Fruit fly (Drosophila melanogaster) whole organism, embryonic: ENCODE results near the gene Gnmt.

Source experiments
- Abd-B ChIP-seq: fragments of 200-800 bp; sonication (Bioruptor generic); optimal IDR thresholded peaks from 2 replicates; lab custom pipeline; 2018; ENCODE audit warnings: missing biosample characterization, mild to moderate bottlenecking, missing genetic modification characterization, moderate library complexity
- Awh ChIP-seq: fragments of 200-800 bp; sonication (Bioruptor generic); IDR thresholded peaks from 2 replicates; pipeline ENCODE4, ENCODE4 v1.3.6; 2022; ENCODE audit warnings: missing biosample characterization, missing genetic modification characterization
- B-H1 ChIP-seq: fragments of 200-800 bp; sonication (Bioruptor generic); IDR thresholded peaks from 3 replicates; pipeline ENCODE4 v1.3.6; 2022; ENCODE audit warnings: missing biosample characterization, missing genetic modification characterization
- B-H2 ChIP-seq: fragments of 200-800 bp; sonication (Bioruptor generic); optimal IDR thresholded peaks from 2 replicates; lab custom pipeline; 2018; ENCODE audit warnings: missing biosample characterization, mild to moderate bottlenecking, missing genetic modification characterization
- CG10321 ChIP-seq: fragments of 200-800 bp; sonication (Bioruptor generic); IDR thresholded peaks from 2 replicates; pipeline ENCODE4 v1.3.6; 2022; ENCODE audit warnings: missing biosample characterization, missing genetic modification characterization
- CG11247 ChIP-seq: fragments of 200-800 bp; sonication (Bioruptor generic); IDR thresholded peaks from 2 replicates; pipeline ENCODE4 v1.3.6; 2022; ENCODE audit warnings: missing biosample characterization, missing genetic modification characterization
- CG11504 ChIP-seq: fragments of 200-800 bp; sonication (Bioruptor generic); optimal IDR thresholded peaks from 3 replicates; lab custom pipeline; 2019; ENCODE audit warnings: missing biosample characterization, mild to moderate bottlenecking, missing genetic modification characterization, moderate library complexity
- CG15269 ChIP-seq: fragments of 200-800 bp; sonication (Bioruptor generic); optimal IDR thresholded peaks from 2 replicates; lab custom pipeline; 2018; ENCODE audit warnings: missing biosample characterization, mild to moderate bottlenecking, missing genetic modification characterization, moderate library complexity
- CG17359 ChIP-seq: fragments of 200-800 bp; sonication (Bioruptor generic); optimal IDR thresholded peaks from 3 replicates; lab custom pipeline; 2018; ENCODE audit warnings: missing biosample characterization, mild to moderate bottlenecking, missing genetic modification characterization, moderate library complexity
- CG17829 ChIP-seq: fragments of 200-800 bp; optimal IDR thresholded peaks from 2 replicates; lab custom pipeline; 2019; ENCODE audit warnings: missing biosample characterization, mild to moderate bottlenecking, missing genetic modification characterization, moderate library complexity
- CG2120 ChIP-seq: fragments of 200-800 bp; sonication (Bioruptor generic); optimal IDR thresholded peaks from 3 replicates; lab custom pipeline; 2016; ENCODE audit warnings: missing biosample characterization, missing genetic modification characterization
- CG2712 ChIP-seq: fragments of 200-800 bp; optimal IDR thresholded peaks from 3 replicates; lab custom pipeline; 2019; ENCODE audit warnings: missing biosample characterization, mild to moderate bottlenecking, missing genetic modification characterization, moderate library complexity
- CG34224 ChIP-seq: fragments of 200-800 bp; sonication (Bioruptor generic); IDR thresholded peaks from 3 replicates; pipeline ENCODE4 v1.3.6; 2022; ENCODE audit warnings: missing biosample characterization, missing genetic modification characterization; ENCODE audit not compliant: partially characterized antibody
- CG34376 ChIP-seq: fragments of 200-800 bp; sonication (Bioruptor generic); optimal IDR thresholded peaks from 2 replicates; lab custom pipeline; 2018; ENCODE audit warnings: missing biosample characterization, mild to moderate bottlenecking, missing genetic modification characterization
- CG4282 ChIP-seq: fragments of 200-800 bp; sonication (Bioruptor generic); optimal IDR thresholded peaks from 2 replicates; lab custom pipeline; 2016; ENCODE audit warnings: missing biosample characterization, missing genetic modification characterization
- CG4404 ChIP-seq: fragments of 200-800 bp; sonication (Bioruptor generic); IDR thresholded peaks from 2 replicates; pipeline ENCODE4 v1.3.6; 2022; ENCODE audit warnings: missing biosample characterization, missing genetic modification characterization
- CG4424 ChIP-seq: fragments of 200-800 bp; sonication (Bioruptor generic); optimal IDR thresholded peaks from 3 replicates; lab custom pipeline; 2016; ENCODE audit warnings: missing biosample characterization, missing genetic modification characterization
- CG6689 ChIP-seq: fragments of 200-800 bp; sonication (Bioruptor generic); IDR thresholded peaks from 2 replicates; pipeline ENCODE4 v1.3.6; 2022; ENCODE audit warnings: missing biosample characterization, missing genetic modification characterization
- CG6813 ChIP-seq: fragments of 200-800 bp; sonication (Bioruptor generic); optimal IDR thresholded peaks from 2 replicates; lab custom pipeline; 2017; ENCODE audit warnings: missing biosample characterization, missing genetic modification characterization, mild to moderate bottlenecking, moderate library complexity, missing genetic modification reagents
- CG7786 ChIP-seq: fragments of 200-800 bp; sonication (Bioruptor generic); optimal IDR thresholded peaks from 2 replicates; lab custom pipeline; 2016; ENCODE audit warnings: missing biosample characterization, missing genetic modification characterization
- CG9797 ChIP-seq: fragments of 200-800 bp; sonication (Bioruptor generic); optimal IDR thresholded peaks from 3 replicates; lab custom pipeline; 2018; ENCODE audit warnings: missing biosample characterization, mild to moderate bottlenecking, missing genetic modification characterization
- CG9817 ChIP-seq: fragments of 200-800 bp; sonication (Bioruptor generic); optimal IDR thresholded peaks from 2 replicates; lab custom pipeline; 2018; ENCODE audit warnings: missing biosample characterization, mild to moderate bottlenecking, missing genetic modification characterization, moderate library complexity
- CTCF ChIP-seq: fragments of 200-800 bp; sonication (Bioruptor generic); optimal IDR thresholded peaks from 2 replicates; lab custom pipeline; 2017; ENCODE audit warnings: missing biosample characterization, mild to moderate bottlenecking, missing genetic modification characterization, moderate library complexity
- CoRest ChIP-seq: fragments of 200-800 bp; sonication (Bioruptor generic); optimal IDR thresholded peaks from 3 replicates; lab custom pipeline; 2018; ENCODE audit warnings: missing biosample characterization, mild to moderate bottlenecking, missing genetic modification characterization, moderate library complexity
- Dad ChIP-seq: fragments of 200-800 bp; sonication (Bioruptor generic); optimal IDR thresholded peaks from 3 replicates; lab custom pipeline; 2016; ENCODE audit warnings: missing biosample characterization, missing genetic modification characterization
- Dll ChIP-seq: fragments of 200-800 bp; sonication (Bioruptor generic); IDR thresholded peaks from 4 replicates; pipeline ENCODE4 v1.3.6; 2022; ENCODE audit warnings: missing biosample characterization, missing genetic modification characterization; ENCODE audit not compliant: partially characterized antibody
- Dp ChIP-seq: fragments of 200-800 bp; sonication (Bioruptor generic); optimal IDR thresholded peaks from 2 replicates; lab custom pipeline; 2018; ENCODE audit warnings: missing biosample characterization, mild to moderate bottlenecking, missing genetic modification characterization, moderate library complexity
- ERR ChIP-seq: fragments of 200-800 bp; sonication (Bioruptor generic); optimal IDR thresholded peaks from 2 replicates; lab custom pipeline; 2016; ENCODE audit warnings: missing biosample characterization, missing genetic modification characterization
- Eip74EF ChIP-seq, 2 experiments: fragments of 200-800 bp in 1 of 2; fragments of >200 bp in 1 of 2; sonication (Bioruptor generic) in 1 of 2; optimal IDR thresholded peaks; 2 replicates each; lab custom pipeline; 2017 to 2019; ENCODE audit warnings: missing biosample characterization in 2 of 2, missing genetic modification characterization in 2 of 2, mild to moderate bottlenecking in 1 of 2, moderate library complexity in 1 of 2
- Gsc ChIP-seq: fragments of 200-800 bp; sonication (Bioruptor generic); IDR thresholded peaks from 2 replicates; pipeline ENCODE4 v1.3.6; 2022; ENCODE audit warnings: missing biosample characterization, missing genetic modification characterization
- HmgZ ChIP-seq: fragments of 200-800 bp; sonication (Bioruptor generic); optimal IDR thresholded peaks from 2 replicates; lab custom pipeline; 2018; ENCODE audit warnings: missing biosample characterization, mild to moderate bottlenecking, missing genetic modification characterization
- Kr ChIP-seq: fragments of 200-800 bp; sonication (Bioruptor generic); optimal IDR thresholded peaks from 2 replicates; lab custom pipeline; 2017; ENCODE audit warnings: missing biosample characterization, mild to moderate bottlenecking, missing genetic modification characterization
- MBD-R2 ChIP-seq: fragments of 200-800 bp; sonication (Bioruptor generic); IDR thresholded peaks from 2 replicates; pipeline ENCODE4 v1.3.6; 2022; ENCODE audit warnings: missing biosample characterization, missing genetic modification characterization
- Pdp1 ChIP-seq, 2 experiments: fragments of 200-800 bp; sonication (Bioruptor generic); optimal IDR thresholded peaks; 3 replicates each; lab custom pipeline; 2016; ENCODE audit warnings: missing biosample characterization in 2 of 2, missing genetic modification characterization in 2 of 2, mild to moderate bottlenecking in 1 of 2, moderate library complexity in 1 of 2
- Ptx1 ChIP-seq: fragments of 200-800 bp; sonication (Bioruptor generic); IDR thresholded peaks from 2 replicates; pipeline ENCODE4 v1.3.6; 2022; ENCODE audit warnings: missing biosample characterization, missing genetic modification characterization
- Sox100B ChIP-seq: fragments of 200-800 bp; sonication (Bioruptor generic); optimal IDR thresholded peaks from 3 replicates; lab custom pipeline; 2018; ENCODE audit warnings: missing biosample characterization, mild to moderate bottlenecking, missing genetic modification characterization
- Sry-δ ChIP-seq: fragments of 200-800 bp; sonication (Bioruptor generic); optimal IDR thresholded peaks from 2 replicates; lab custom pipeline; 2016; ENCODE audit warnings: missing biosample characterization, missing genetic modification characterization
- Vsx1 ChIP-seq: fragments of 200-800 bp; sonication (Bioruptor generic); optimal IDR thresholded peaks from 2 replicates; lab custom pipeline; 2017; ENCODE audit warnings: missing biosample characterization, mild to moderate bottlenecking, missing genetic modification characterization, missing genetic modification reagents
- abd-A ChIP-seq: fragments of 200-800 bp; sonication (Bioruptor generic); optimal IDR thresholded peaks from 3 replicates; lab custom pipeline; 2019; ENCODE audit warnings: missing biosample characterization, mild to moderate bottlenecking, missing genetic modification characterization, moderate library complexity
- az2 ChIP-seq: fragments of 200-800 bp; sonication (Bioruptor generic); optimal IDR thresholded peaks from 3 replicates; lab custom pipeline; 2016; ENCODE audit warnings: missing biosample characterization, missing genetic modification characterization
- br ChIP-seq: fragments of >200 bp; optimal IDR thresholded peaks from 2 replicates; lab custom pipeline; 2017
- cato ChIP-seq: fragments of 200-800 bp; sonication (Bioruptor generic); optimal IDR thresholded peaks from 2 replicates; lab custom pipeline; 2016; ENCODE audit warnings: missing biosample characterization, missing genetic modification characterization, borderline replicate concordance
- dan ChIP-seq: fragments of 200-800 bp; sonication (Bioruptor generic); IDR thresholded peaks from 2 replicates; pipeline ENCODE4 v1.3.6; 2022; ENCODE audit warnings: missing biosample characterization, missing genetic modification characterization
- dpn ChIP-seq, 2 experiments: fragments of 200-800 bp; sonication (Bioruptor generic); optimal IDR thresholded peaks; 3 replicates each; lab custom pipeline; 2016; ENCODE audit warnings: missing biosample characterization in 2 of 2, missing genetic modification characterization in 2 of 2
- ewg ChIP-seq: fragments of 200-800 bp; sonication (Bioruptor generic); optimal IDR thresholded peaks from 3 replicates; lab custom pipeline; 2017; ENCODE audit warnings: mild to moderate bottlenecking, missing biosample characterization, missing genetic modification reagents, missing genetic modification characterization
- gsb-n ChIP-seq: fragments of 200-800 bp; sonication (Bioruptor generic); optimal IDR thresholded peaks from 3 replicates; lab custom pipeline; 2018; ENCODE audit warnings: missing biosample characterization, mild to moderate bottlenecking, missing genetic modification characterization
- h ChIP-seq: fragments of >200 bp; optimal IDR thresholded peaks from 2 replicates; lab custom pipeline; 2017
- knrl ChIP-seq: fragments of 200-800 bp; sonication (Bioruptor generic); IDR thresholded peaks from 3 replicates; pipeline ENCODE4 v1.3.6; 2022; ENCODE audit warnings: missing biosample characterization, missing genetic modification characterization; ENCODE audit not compliant: partially characterized antibody
- nerfin-2 ChIP-seq: fragments of 200-800 bp; sonication (Bioruptor generic); IDR thresholded peaks from 2 replicates; pipeline ENCODE4 v1.3.6; 2022; ENCODE audit warnings: missing biosample characterization, missing genetic modification characterization; ENCODE audit not compliant: partially characterized antibody
- shn ChIP-seq: fragments of 200-800 bp; sonication (Bioruptor generic); optimal IDR thresholded peaks from 3 replicates; lab custom pipeline; 2016; ENCODE audit warnings: missing biosample characterization, missing genetic modification characterization
- slou ChIP-seq: fragments of 200-800 bp; sonication (Bioruptor generic); optimal IDR thresholded peaks from 3 replicates; lab custom pipeline; 2016; ENCODE audit warnings: missing biosample characterization, missing genetic modification characterization
- vvl ChIP-seq: fragments of 200-800 bp; sonication (Bioruptor generic); IDR thresholded peaks from 2 replicates; pipeline ENCODE4 v1.3.6; 2022; ENCODE audit warnings: missing biosample characterization, missing genetic modification characterization

The Gnmt gene

dm6 chr3R:12723759-12724158, 49.4 kb downstream of the Gnmt start (continued):
- peak; percentile 25 for TF ChIP-seq B-H2 (GFP tag; lab: Kevin White, UChicago)
- no peak for TF ChIP-seq Dad (GFP tag; lab: Kevin White, UChicago)
- TF ChIP-seq slou, result no peak
- TF ChIP-seq cato (GFP tag; lab: Kevin White, UChicago), result no peak
- peak; percentile 33 for TF ChIP-seq CG11504 (tag; lab: Kevin White, UChicago)
- TF ChIP-seq CG2712, result peak; percentile 18
- peak; percentile 18 for TF ChIP-seq CG17829
- TF ChIP-seq CG34376 (GFP tag; lab: Kevin White, UChicago), result no peak
- TF ChIP-seq h (lab: Kevin White, UChicago), result no peak
- no peak for TF ChIP-seq CG4282 (GFP tag; lab: Kevin White, UChicago)
- no peak for TF ChIP-seq ERR
- no peak for TF ChIP-seq knrl (GFP tag; lab: Robert Waterston, UW)
- no peak for TF ChIP-seq Sry-δ (GFP tag; lab: Kevin White, UChicago)
- no peak for TF ChIP-seq MBD-R2 (GFP tag; lab: Robert Waterston, UW)
- no peak for TF ChIP-seq CG6813 (GFP tag; lab: Kevin White, UChicago)
- no peak for TF ChIP-seq Kr (GFP tag; lab: Kevin White, UChicago)
- peak; percentile 36 for TF ChIP-seq CG15269
- TF ChIP-seq HmgZ, result peak; percentile 2
- no peak for TF ChIP-seq CG9817 (tag; lab: Kevin White, UChicago)
- TF ChIP-seq br, result no peak
- peak; percentile 65 for TF ChIP-seq abd-A
- TF ChIP-seq CG11247 (GFP tag; lab: Robert Waterston, UW), result 0 out of 2 replicates have a peak, but pooled peaks have one; percentile 27
- no peak for TF ChIP-seq CG6689 (GFP tag; lab: Robert Waterston, UW)
- no peak for TF ChIP-seq B-H1 (GFP tag; lab: Robert Waterston, UW)
- TF ChIP-seq dpn (GFP tag; optimal IDR thresholded peaks at IDR 0.05; lab: Kevin White, UChicago), result peak in 1 of 2 experiments; percentile 15
- no peak for TF ChIP-seq az2 (GFP tag; lab: Kevin White, UChicago)
- no peak for TF ChIP-seq CG7786
- peak; percentile 3 for TF ChIP-seq CG2120 (GFP tag; lab: Kevin White, UChicago)
- no peak for TF ChIP-seq nerfin-2 (GFP tag; lab: Robert Waterston, UW)
- no peak for TF ChIP-seq Dll (GFP tag; lab: Robert Waterston, UW)
- TF ChIP-seq Gsc (GFP tag; lab: Robert Waterston, UW), result no peak
- no peak for TF ChIP-seq CG4424
- no peak for TF ChIP-seq CG9797 (GFP tag; lab: Kevin White, UChicago)
- TF ChIP-seq CoRest (tag; lab: Kevin White, UChicago), result peak; percentile 19
- TF ChIP-seq gsb-n (tag; lab: Kevin White, UChicago), result no peak
- TF ChIP-seq CG17359 (tag; lab: Kevin White, UChicago), result peak; percentile 45
- TF ChIP-seq Sox100B (GFP tag; lab: Kevin White, UChicago), result no peak
- no peak for TF ChIP-seq Vsx1 (GFP tag; lab: Kevin White, UChicago)
- no peak for TF ChIP-seq CG4404 (GFP tag; lab: Robert Waterston, UW)
- TF ChIP-seq Awh (GFP tag; lab: Robert Waterston, UW), result no peak
- TF ChIP-seq Pdp1 (GFP tag; optimal IDR thresholded peaks at IDR 0.05; lab: Kevin White, UChicago), result peak in 1 of 2 experiments; percentile 37
- TF ChIP-seq CTCF (GFP tag; lab: Kevin White, UChicago), result peak; percentile 97
- peak; percentile 44 for TF ChIP-seq vvl
- no peak for TF ChIP-seq Ptx1
- TF ChIP-seq shn, result no peak
- no peak for TF ChIP-seq CG10321 (GFP tag; lab: Robert Waterston, UW)
- TF ChIP-seq CG34224, result no peak
- no peak for TF ChIP-seq Eip74EF (GFP tag; optimal IDR thresholded peaks at IDR 0.05; lab: Kevin White, UChicago)
- TF ChIP-seq dan (GFP tag; lab: Robert Waterston, UW), result no peak
- TF ChIP-seq ewg (GFP tag; lab: Kevin White, UChicago), result no peak
- TF ChIP-seq Dp (GFP tag; lab: Kevin White, UChicago), result peak; percentile 9
- no peak for TF ChIP-seq Abd-B (GFP tag; lab: Kevin White, UChicago)
